Fruit fly (Drosophila melanogaster): ENCODE results near the gene Lsp1beta.

The Lsp1beta gene

dm6 chr2L:884970-885369 is 13.3 kb upstream of the Lsp1beta start, which contains the start of gene CG15824:
Gene CG15824 (minus strand): TSS chr2L:885141.
- no peak for TF ChIP-seq Eip75B (GFP tag; optimal IDR thresholded peaks at IDR 0.05)

- TF ChIP-seq CG3919 (GFP tag; optimal IDR thresholded peaks at IDR 0.05) (no peak), CG8632 (GFP tag; optimal IDR thresholded peaks at IDR 0.05) (no peak), esn (GFP tag; optimal IDR thresholded peaks at IDR 0.05) (no peak), CG6808 (GFP tag; optimal IDR thresholded peaks at IDR 0.05) (no peak), CG7368 (GFP tag; optimal IDR thresholded peaks at IDR 0.05) (no peak), CG1621 (tag; optimal IDR thresholded peaks at IDR 0.05) (no peak), Eip78C (GFP tag) (no peak), CG11294 (GFP tag; IDR thresholded peaks at IDR 0.05) (no peak), eg (GFP tag; IDR thresholded peaks at IDR 0.05) (no peak), CG6854 (GFP tag; optimal IDR thresholded peaks at IDR 0.05) (no peak), CG34406 (GFP tag; optimal IDR thresholded peaks at IDR 0.05) (no peak)
Measured at dm6 chr2L:886743-887142, 11.6 kb upstream of the Lsp1beta start.

- no peak for TF ChIP-seq Eip78C (GFP tag)
- TF ChIP-seq CG3919 (GFP tag; optimal IDR thresholded peaks at IDR 0.05), result no peak
- TF ChIP-seq CG15336 (GFP tag; IDR thresholded peaks at IDR 0.05), result no peak
- no peak for TF ChIP-seq CG7368 (GFP tag; optimal IDR thresholded peaks at IDR 0.05)
- TF ChIP-seq CG6808 (GFP tag; optimal IDR thresholded peaks at IDR 0.05), result no peak
- no peak for TF ChIP-seq dac (GFP tag; optimal IDR thresholded peaks at IDR 0.05)
- TF ChIP-seq CG8632 (GFP tag; optimal IDR thresholded peaks at IDR 0.05), result no peak
- TF ChIP-seq CG11294 (GFP tag; IDR thresholded peaks at IDR 0.05), result no peak
- TF ChIP-seq OdsH (GFP tag; optimal IDR thresholded peaks at IDR 0.05), result no peak
- no peak for TF ChIP-seq cyc (GFP tag; optimal IDR thresholded peaks at IDR 0.05)
- no peak for TF ChIP-seq Ets96B (tag; optimal IDR thresholded peaks at IDR 0.05)
- TF ChIP-seq dsx (GFP tag; optimal IDR thresholded peaks at IDR 0.05; ENCODE audit: poor library complexity, severe bottlenecking), result no peak
- TF ChIP-seq vri (GFP tag; optimal IDR thresholded peaks at IDR 0.05), result no peak
- TF ChIP-seq CG8319 (GFP tag; optimal IDR thresholded peaks at IDR 0.05), result no peak
- TF ChIP-seq fd85E (GFP tag; optimal IDR thresholded peaks at IDR 0.05), result no peak
- TF ChIP-seq acj6 (GFP tag; optimal IDR thresholded peaks at IDR 0.05), result no peak
- no peak for TF ChIP-seq svp (GFP tag)
- no peak for TF ChIP-seq Eip93F (GFP tag; optimal IDR thresholded peaks at IDR 0.05)
Measured at dm6 chr2L:887788-888187, 10.5 kb upstream of the Lsp1beta start.

DNA sequence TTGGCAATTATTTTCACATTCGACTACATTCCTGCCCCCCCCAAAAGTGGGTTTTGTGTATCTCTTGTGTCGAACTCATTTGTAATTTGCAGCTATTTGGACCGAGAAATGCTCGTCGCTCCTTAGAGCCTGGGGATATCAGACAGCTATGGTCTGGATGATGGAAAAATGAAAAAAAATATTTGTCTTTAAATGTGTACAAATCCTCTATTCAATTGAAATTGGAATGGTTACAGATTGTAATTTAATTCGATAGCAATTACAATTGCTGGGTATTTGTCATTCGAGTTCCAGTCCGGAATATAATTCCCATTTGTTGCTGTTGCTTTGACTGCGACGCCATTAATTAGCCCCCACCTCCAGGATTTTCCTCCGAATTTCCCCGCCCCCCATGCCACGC is 8.5 kb upstream of the Lsp1beta start:
- TF ChIP-seq eg (GFP tag; IDR thresholded peaks at IDR 0.05) (0 out of 3 replicates have a peak, but pooled peaks have one; percentile 21), fd85E (GFP tag; optimal IDR thresholded peaks at IDR 0.05) (no peak)

DNA sequence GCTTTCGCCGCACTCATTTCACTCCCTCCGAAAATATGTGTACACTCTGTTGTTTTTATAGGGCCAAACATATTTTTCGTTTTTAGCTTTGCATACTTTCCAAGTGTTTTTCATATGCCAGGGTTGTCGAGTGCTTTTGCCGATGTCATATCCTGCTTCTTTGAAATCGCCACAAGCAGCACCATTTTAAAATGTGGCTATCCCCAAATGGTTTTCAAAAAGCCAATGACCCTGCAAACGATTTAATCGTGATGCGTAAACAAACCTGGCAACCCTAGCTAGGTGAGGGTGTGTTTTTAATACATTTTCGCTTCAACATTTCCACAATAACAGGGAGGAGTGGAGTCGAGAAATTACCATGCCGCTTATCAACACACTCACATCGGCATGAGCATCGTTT is 5.8 kb upstream of the Lsp1beta start:
- TF ChIP-seq svp (GFP tag) (peak; percentile 57), Sox14 (GFP tag; optimal IDR thresholded peaks at IDR 0.05) (no peak), Hr39 (GFP tag; optimal IDR thresholded peaks at IDR 0.05) (peak; percentile 8), Eip78C (GFP tag) (peak; percentile 32)

DNA sequence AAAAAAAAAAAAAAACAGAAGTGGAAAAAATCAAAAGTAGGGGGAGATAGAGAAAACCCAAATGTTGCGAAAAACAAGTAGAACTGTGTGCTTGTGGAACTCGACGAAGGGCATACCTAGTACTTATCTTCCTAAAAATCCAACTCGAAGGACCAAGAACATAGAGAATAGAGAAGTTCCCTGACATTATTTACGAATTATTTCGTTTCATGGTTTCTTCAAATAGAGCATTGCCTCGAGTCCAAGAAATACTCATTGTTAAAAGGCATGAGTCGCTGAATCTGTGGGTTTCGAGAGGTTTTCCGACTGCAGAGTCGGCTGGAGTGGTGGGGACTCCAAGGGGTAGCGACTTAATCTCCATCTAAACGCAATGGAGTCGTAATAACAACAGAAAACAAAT is 5.1 kb upstream of the Lsp1beta start:
- TF ChIP-seq fd59A (GFP tag; optimal IDR thresholded peaks at IDR 0.05) (no peak), svp (GFP tag) (peak; percentile 38), achi (GFP tag; optimal IDR thresholded peaks at IDR 0.05) (no peak), fd85E (GFP tag; optimal IDR thresholded peaks at IDR 0.05) (no peak), Sox15 (GFP tag; optimal IDR thresholded peaks at IDR 0.05) (no peak), CG7368 (GFP tag; optimal IDR thresholded peaks at IDR 0.05) (no peak)

DNA sequence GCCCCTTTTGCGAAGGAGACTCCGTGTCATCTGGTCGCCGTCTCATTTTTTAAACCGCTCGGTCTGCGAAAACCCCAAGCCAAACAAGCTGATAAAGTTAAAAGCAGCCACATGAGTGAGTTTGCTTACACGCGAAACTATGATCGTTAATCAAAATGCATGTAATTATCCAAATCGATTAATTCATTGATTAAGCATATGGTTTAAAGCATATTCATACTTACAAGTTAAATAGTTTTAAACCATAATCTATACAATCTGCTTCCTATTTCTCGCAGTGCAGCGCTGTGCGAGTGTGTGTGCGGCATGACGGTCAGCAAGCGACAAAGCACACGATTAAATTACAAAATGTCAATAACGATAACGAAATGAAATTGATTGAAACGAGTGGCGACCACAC is 2.9 kb upstream of the Lsp1beta start:
- TF ChIP-seq CG32006 (GFP tag; optimal IDR thresholded peaks at IDR 0.05), result no peak
- no peak for TF ChIP-seq CG8119 (GFP tag; IDR thresholded peaks at IDR 0.05)
- TF ChIP-seq achi (GFP tag; optimal IDR thresholded peaks at IDR 0.05), result no peak
- TF ChIP-seq CG4318 (GFP tag; optimal IDR thresholded peaks at IDR 0.05), result no peak
- peak; percentile 73 for TF ChIP-seq svp (GFP tag)
- no peak for TF ChIP-seq CG11294 (GFP tag; IDR thresholded peaks at IDR 0.05)
- TF ChIP-seq Eip78C (GFP tag), result no peak
- TF ChIP-seq Eip75B (GFP tag; optimal IDR thresholded peaks at IDR 0.05), result no peak
- no peak for TF ChIP-seq CG3919 (GFP tag; optimal IDR thresholded peaks at IDR 0.05)
- no peak for TF ChIP-seq Eip93F (GFP tag; optimal IDR thresholded peaks at IDR 0.05)
- TF ChIP-seq dsx (GFP tag; optimal IDR thresholded peaks at IDR 0.05; ENCODE audit: poor library complexity, severe bottlenecking), result no peak
- TF ChIP-seq CG31627 (GFP tag; optimal IDR thresholded peaks at IDR 0.05), result peak; percentile 22
- TF ChIP-seq CG1621 (tag; optimal IDR thresholded peaks at IDR 0.05), result no peak
- TF ChIP-seq Hr4 (GFP tag; optimal IDR thresholded peaks at IDR 0.05), result no peak
- TF ChIP-seq ss (GFP tag; optimal IDR thresholded peaks at IDR 0.05), result no peak
- TF ChIP-seq CG11762 (GFP tag; optimal IDR thresholded peaks at IDR 0.05; ENCODE audit: insufficient read depth), result no peak
- 0 out of 3 replicates have a peak, but pooled peaks have one; percentile 23 for TF ChIP-seq eg (GFP tag; IDR thresholded peaks at IDR 0.05)
- TF ChIP-seq pdm3 (GFP tag; optimal IDR thresholded peaks at IDR 0.05), result peak; percentile 34
- TF ChIP-seq CG7368 (GFP tag; optimal IDR thresholded peaks at IDR 0.05), result no peak
- no peak for TF ChIP-seq topi (GFP tag; optimal IDR thresholded peaks at IDR 0.05)
- TF ChIP-seq Sox102F (GFP tag; optimal IDR thresholded peaks at IDR 0.05), result peak; percentile 12
